Worm (Caenorhabditis elegans): Measurements from ENCODE around the gene Y105C5A.24.

The Y105C5A.24 gene

ce11 chrIV:15895861-15896260 is 46.2 kb downstream of the Y105C5A.24 start:
- TF ChIP-seq flt-1 (GFP tag; IDR thresholded peaks at IDR 0.05): peak; percentile 98
- peak; percentile 71; the same call in 1 of the 2 replicates for TF ChIP-seq ztf-23 (GFP tag; IDR thresholded peaks at IDR 0.05)
- peak; percentile 74 for TF ChIP-seq ref-1 (GFP tag; conservative IDR thresholded peaks at IDR 0.05)

ce11 chrIV:15900158-15900557 is 50.5 kb downstream of the Y105C5A.24 start:
- TF ChIP-seq ztf-29 (GFP tag; IDR thresholded peaks at IDR 0.05) (no peak), ztf-23 (GFP tag; IDR thresholded peaks at IDR 0.05) (no peak), tab-1 (GFP tag; IDR thresholded peaks at IDR 0.05) (no peak), T22C8.4 (GFP tag; IDR thresholded peaks at IDR 0.05) (no peak), klf-2 (GFP tag; conservative IDR thresholded peaks at IDR 0.05) (no peak), cog-1 (tag; optimal IDR thresholded peaks at IDR 0.05) (no peak), ref-1 (GFP tag; conservative IDR thresholded peaks at IDR 0.05) (no peak), med-1 (GFP tag; optimal IDR thresholded peaks at IDR 0.05; ENCODE audit: insufficient read depth) (no peak), flt-1 (GFP tag; IDR thresholded peaks at IDR 0.05) (no peak)

ce11 chrIV:15901123-15901522 is 51.4 kb downstream of the Y105C5A.24 start, which contains the start of gene Y105C5B.5:
Gene Y105C5B.5 (minus strand): TSS chrIV:15901225.
- no peak for TF ChIP-seq T22C8.4 (GFP tag; IDR thresholded peaks at IDR 0.05)
- no peak for TF ChIP-seq klf-2 (GFP tag; conservative IDR thresholded peaks at IDR 0.05)
- TF ChIP-seq med-1 (GFP tag; optimal IDR thresholded peaks at IDR 0.05; ENCODE audit: insufficient read depth): no peak
- TF ChIP-seq ref-1 (GFP tag; conservative IDR thresholded peaks at IDR 0.05): no peak
- TF ChIP-seq ztf-29 (GFP tag; IDR thresholded peaks at IDR 0.05): no peak
- TF ChIP-seq flt-1 (GFP tag; IDR thresholded peaks at IDR 0.05): no peak
- TF ChIP-seq tab-1 (GFP tag; IDR thresholded peaks at IDR 0.05): no peak
- no peak for TF ChIP-seq ztf-23 (GFP tag; IDR thresholded peaks at IDR 0.05)
- no peak for TF ChIP-seq cog-1 (tag; optimal IDR thresholded peaks at IDR 0.05)
